Fruit fly (Drosophila melanogaster): Measurements from ENCODE around the gene spd-2.

Gene spd-2

dm6 chr3L:16594922-16595518, at the start of gene spd-2, which contains the start of gene Apl:
spd-2 (minus strand) TSS chr3L:16595014.
Apl (plus strand) TSS chr3L:16595181.
- TF ChIP-seq Crg-1 (GFP tag; optimal IDR thresholded peaks at IDR 0.05) = no peak
- TF ChIP-seq CG14711 (tag; optimal IDR thresholded peaks at IDR 0.05) = no peak
- TF ChIP-seq kay (GFP tag; ENCODE audit: borderline replicate concordance) = no peak
- TF ChIP-seq cic (GFP tag; optimal IDR thresholded peaks at IDR 0.05) = no peak
- no peak for TF ChIP-seq CG7045 (GFP tag; optimal IDR thresholded peaks at IDR 0.05)
- no peak for TF ChIP-seq Hr96 (GFP tag; optimal IDR thresholded peaks at IDR 0.05)
- no peak for TF ChIP-seq toe (GFP tag; optimal IDR thresholded peaks at IDR 0.05)
- TF ChIP-seq CG1620 (GFP tag; optimal IDR thresholded peaks at IDR 0.05) = no peak
- no peak for TF ChIP-seq CG33017 (tag; optimal IDR thresholded peaks at IDR 0.05)
- no peak for TF ChIP-seq Mnt (GFP tag; optimal IDR thresholded peaks at IDR 0.05)
- no peak for TF ChIP-seq Clk (GFP tag; optimal IDR thresholded peaks at IDR 0.05)
- TF ChIP-seq cnc (optimal IDR thresholded peaks at IDR 0.05) = no peak
- no peak for TF ChIP-seq CG5204 (GFP tag; optimal IDR thresholded peaks at IDR 0.05)

dm6 chr3L:16644505-16644904, 49.7 kb upstream of the spd-2 start:
- no peak for TF ChIP-seq cnc (optimal IDR thresholded peaks at IDR 0.05)
- no peak for TF ChIP-seq Crg-1 (GFP tag; optimal IDR thresholded peaks at IDR 0.05)
- TF ChIP-seq CG7101 (tag; optimal IDR thresholded peaks at IDR 0.05) = no peak
- no peak for TF ChIP-seq CG12768 (GFP tag; optimal IDR thresholded peaks at IDR 0.05)
- peak; percentile 81 for TF ChIP-seq kay (GFP tag; ENCODE audit: borderline replicate concordance)
- no peak for TF ChIP-seq CG1620 (GFP tag; optimal IDR thresholded peaks at IDR 0.05)

dm6 chr3L:16642954-16643353, 48.1 kb upstream of the spd-2 start:
- no peak for TF ChIP-seq ovo (GFP tag; optimal IDR thresholded peaks at IDR 0.05)
- no peak for TF ChIP-seq cic (GFP tag; optimal IDR thresholded peaks at IDR 0.05)
- TF ChIP-seq bab1 (GFP tag; optimal IDR thresholded peaks at IDR 0.05) = peak; percentile 70
- TF ChIP-seq Crg-1 (GFP tag; optimal IDR thresholded peaks at IDR 0.05) = no peak
- TF ChIP-seq Mnt (GFP tag; optimal IDR thresholded peaks at IDR 0.05) = no peak
- no peak for TF ChIP-seq CG12768 (GFP tag; optimal IDR thresholded peaks at IDR 0.05)
- no peak for TF ChIP-seq CG14711 (tag; optimal IDR thresholded peaks at IDR 0.05)
- no peak for TF ChIP-seq Hr96 (GFP tag; optimal IDR thresholded peaks at IDR 0.05)
- peak; percentile 82 for TF ChIP-seq tj (GFP tag; optimal IDR thresholded peaks at IDR 0.05)
- no peak for TF ChIP-seq Clk (GFP tag; optimal IDR thresholded peaks at IDR 0.05)
- no peak for TF ChIP-seq toe (GFP tag; optimal IDR thresholded peaks at IDR 0.05)
- TF ChIP-seq CG1620 (GFP tag; optimal IDR thresholded peaks at IDR 0.05) = no peak
- TF ChIP-seq CG33017 (tag; optimal IDR thresholded peaks at IDR 0.05) = no peak

- TF ChIP-seq CG5204 (GFP tag; optimal IDR thresholded peaks at IDR 0.05) = no peak
- no peak for TF ChIP-seq CG7045 (GFP tag; optimal IDR thresholded peaks at IDR 0.05)
- no peak for TF ChIP-seq cnc (optimal IDR thresholded peaks at IDR 0.05)
- TF ChIP-seq cic (GFP tag; optimal IDR thresholded peaks at IDR 0.05) = no peak
- TF ChIP-seq Mnt (GFP tag; optimal IDR thresholded peaks at IDR 0.05) = no peak
- TF ChIP-seq toe (GFP tag; optimal IDR thresholded peaks at IDR 0.05) = no peak
- TF ChIP-seq tj (GFP tag; optimal IDR thresholded peaks at IDR 0.05) = no peak
- TF ChIP-seq Hr96 (GFP tag; optimal IDR thresholded peaks at IDR 0.05) = no peak
- TF ChIP-seq Clk (GFP tag; optimal IDR thresholded peaks at IDR 0.05) = no peak
- TF ChIP-seq CG14711 (tag; optimal IDR thresholded peaks at IDR 0.05) = no peak
These were observed 47.3 kb upstream of the spd-2 start for dm6 chr3L:16642088-16642507.

- TF ChIP-seq Hr96 (GFP tag; optimal IDR thresholded peaks at IDR 0.05) (no peak), Mnt (GFP tag; optimal IDR thresholded peaks at IDR 0.05) (no peak), kay (GFP tag; ENCODE audit: borderline replicate concordance) (no peak), pad (GFP tag; optimal IDR thresholded peaks at IDR 0.05) (no peak), ovo (GFP tag; optimal IDR thresholded peaks at IDR 0.05) (no peak), CG7045 (GFP tag; optimal IDR thresholded peaks at IDR 0.05) (no peak), tj (GFP tag; optimal IDR thresholded peaks at IDR 0.05) (no peak), Clk (GFP tag; optimal IDR thresholded peaks at IDR 0.05) (no peak), CG7101 (tag; optimal IDR thresholded peaks at IDR 0.05) (no peak), CG12768 (GFP tag; optimal IDR thresholded peaks at IDR 0.05) (no peak), CG1620 (GFP tag; optimal IDR thresholded peaks at IDR 0.05) (no peak), CG33017 (tag; optimal IDR thresholded peaks at IDR 0.05) (no peak), CG14711 (tag; optimal IDR thresholded peaks at IDR 0.05) (no peak), cnc (optimal IDR thresholded peaks at IDR 0.05) (no peak), cic (GFP tag; optimal IDR thresholded peaks at IDR 0.05) (no peak), CG5204 (GFP tag; optimal IDR thresholded peaks at IDR 0.05) (no peak)
These were observed 46.3 kb upstream of the spd-2 start for dm6 chr3L:16641094-16641493.

dm6 chr3L:16640509-16641068, 45.8 kb upstream of the spd-2 start:
- TF ChIP-seq cnc (optimal IDR thresholded peaks at IDR 0.05) = no peak
- TF ChIP-seq Mnt (GFP tag; optimal IDR thresholded peaks at IDR 0.05) = no peak
- no peak for TF ChIP-seq tj (GFP tag; optimal IDR thresholded peaks at IDR 0.05)
- TF ChIP-seq CG12768 (GFP tag; optimal IDR thresholded peaks at IDR 0.05) = no peak
- no peak for TF ChIP-seq Clk (GFP tag; optimal IDR thresholded peaks at IDR 0.05)
- TF ChIP-seq CG14711 (tag; optimal IDR thresholded peaks at IDR 0.05) = no peak
- TF ChIP-seq Crg-1 (GFP tag; optimal IDR thresholded peaks at IDR 0.05) = no peak
- TF ChIP-seq CG7101 (tag; optimal IDR thresholded peaks at IDR 0.05) = no peak
- no peak for TF ChIP-seq CG7045 (GFP tag; optimal IDR thresholded peaks at IDR 0.05)
- TF ChIP-seq ovo (GFP tag; optimal IDR thresholded peaks at IDR 0.05) = no peak
- TF ChIP-seq CG1620 (GFP tag; optimal IDR thresholded peaks at IDR 0.05) = no peak
- TF ChIP-seq kay (GFP tag; ENCODE audit: borderline replicate concordance) = no peak
- no peak for TF ChIP-seq CG5204 (GFP tag; optimal IDR thresholded peaks at IDR 0.05)
- TF ChIP-seq pad (GFP tag; optimal IDR thresholded peaks at IDR 0.05) = no peak
- TF ChIP-seq Hr96 (GFP tag; optimal IDR thresholded peaks at IDR 0.05) = no peak
- no peak for TF ChIP-seq toe (GFP tag; optimal IDR thresholded peaks at IDR 0.05)

Measured in whole organism, adult.